Worm (Caenorhabditis elegans) whole organism, young adult: ENCODE measurements around the gene T02H6.3.

Experiments used
- ama-1 ChIP-seq, 3 experiments: fragments of 150-350 bp in 1 of 3; sonication (generic microtip) in 2 of 3; optimal IDR thresholded peaks; 2 replicates each; lab custom pipeline; 2014 to 2018; ENCODE audit warnings: missing biosample characterization in 2 of 3, missing genetic modification characterization in 2 of 3, missing genetic modification reagents in 2 of 3
- lin-54 ChIP-seq: fragments of 200-800 bp; sonication (Bioruptor generic); optimal IDR thresholded peaks from 2 replicates; lab custom pipeline; 2018; ENCODE audit warnings: mild to moderate bottlenecking, missing genetic modification characterization, missing compliant biosample characterization
- lsy-27 ChIP-seq: sonication (generic microtip); optimal IDR thresholded peaks from 2 replicates; lab custom pipeline; 2017; ENCODE audit warnings: missing genetic modification characterization, mild to moderate bottlenecking, missing compliant biosample characterization, antibody characterized with exemption, missing genotype, borderline replicate concordance; ENCODE audit not compliant: insufficient read depth
- sea-2 ChIP-seq: fragments of 200-800 bp; sonication (Bioruptor generic); IDR thresholded peaks from 2 replicates; pipeline ENCODE4 v1.3.6; 2022; ENCODE audit warnings: missing genetic modification characterization, missing compliant biosample characterization

- TF ChIP-seq ama-1 (optimal IDR thresholded peaks at IDR 0.05; lab: Kevin White, UChicago): no peak
- no peak for TF ChIP-seq ama-1 (GFP tag; optimal IDR thresholded peaks at IDR 0.05; lab: Kevin White, UChicago)
- TF ChIP-seq lin-54 (GFP tag; lab: Kevin White, UChicago): no peak
- no peak for TF ChIP-seq lsy-27 (tag; lab: Kevin White, UChicago)
- no peak for TF ChIP-seq sea-2 (GFP tag; lab: Robert Waterston, UW)
These were observed at the start of gene T02H6.3 for ce11 chrII:691550-691949.
